Fruit fly (Drosophila melanogaster): Measurements from ENCODE around the gene RpS19b.

Gene RpS19b

dm6 chr3R:23886270-23887095, 46.8 kb downstream of the RpS19b start (continued):
- TF ChIP-seq lola (GFP tag; optimal IDR thresholded peaks at IDR 0.05): peak in 1 of 3 experiments; percentile 96
- peak; percentile 89 for TF ChIP-seq CG4820 (GFP tag; optimal IDR thresholded peaks at IDR 0.05)
- peak; percentile 76 for TF ChIP-seq Usf (GFP tag; optimal IDR thresholded peaks at IDR 0.05)
- no peak for TF ChIP-seq pan (optimal IDR thresholded peaks at IDR 0.05)
- TF ChIP-seq pan (GFP tag; optimal IDR thresholded peaks at IDR 0.05 in 1 of 2, IDR thresholded peaks at IDR 0.05 in 1 of 2): peak in 1 of 2 experiments; percentile 77
- TF ChIP-seq Hr3 (GFP tag; optimal IDR thresholded peaks at IDR 0.05): peak; percentile 83
- peak; percentile 55 for TF ChIP-seq CG8281 (tag; optimal IDR thresholded peaks at IDR 0.05)
- TF ChIP-seq D19B (GFP tag; optimal IDR thresholded peaks at IDR 0.05): no peak
- TF ChIP-seq sens (GFP tag): peak; percentile 99
- TF ChIP-seq Mes4 (GFP tag; optimal IDR thresholded peaks at IDR 0.05): peak; percentile 79
- peak; percentile 74 for TF ChIP-seq CG18764 (GFP tag; optimal IDR thresholded peaks at IDR 0.05)
- peak; percentile 20 for TF ChIP-seq CG13123 (GFP tag; optimal IDR thresholded peaks at IDR 0.05)
- TF ChIP-seq lmd (GFP tag; IDR thresholded peaks at IDR 0.05): peak; percentile 81
- TF ChIP-seq ssp (GFP tag; IDR thresholded peaks at IDR 0.05): peak; percentile 71
- no peak for TF ChIP-seq vnd (GFP tag; IDR thresholded peaks at IDR 0.05; ENCODE audit: partially characterized antibody)
- 0 out of 2 replicates have a peak, but pooled peaks have one; percentile 41 for TF ChIP-seq wdn (GFP tag; IDR thresholded peaks at IDR 0.05)
- no peak; the same call in none of the 2 replicates for TF ChIP-seq H2.0 (GFP tag; IDR thresholded peaks at IDR 0.05)
- TF ChIP-seq CG14014 (GFP tag; IDR thresholded peaks at IDR 0.05): peak; percentile 77
- TF ChIP-seq NC2α (GFP tag; optimal IDR thresholded peaks at IDR 0.05): peak; percentile 50
- TF ChIP-seq CG1647 (GFP tag; optimal IDR thresholded peaks at IDR 0.05): peak; percentile 62
- peak; percentile 86 for TF ChIP-seq Awh (GFP tag; IDR thresholded peaks at IDR 0.05)
- TF ChIP-seq run (tag; optimal IDR thresholded peaks at IDR 0.05): peak; percentile 87
- peak; percentile 76 to 88 for TF ChIP-seq chif (GFP tag; optimal IDR thresholded peaks at IDR 0.05)
- peak; percentile 43 for TF ChIP-seq Dek (tag; optimal IDR thresholded peaks at IDR 0.05)
- peak; percentile 80 for TF ChIP-seq CG3407 (GFP tag; optimal IDR thresholded peaks at IDR 0.05)
- peak; percentile 52 for TF ChIP-seq CG17802 (tag; optimal IDR thresholded peaks at IDR 0.05)
- peak; percentile 60 for TF ChIP-seq kah (GFP tag; optimal IDR thresholded peaks at IDR 0.05)
- no peak for TF ChIP-seq toy (GFP tag; IDR thresholded peaks at IDR 0.05)
- no peak for TF ChIP-seq D (optimal IDR thresholded peaks at IDR 0.05)
- peak; percentile 93 for TF ChIP-seq D (GFP tag; optimal IDR thresholded peaks at IDR 0.05)
- peak; percentile 54 for TF ChIP-seq Jarid2 (GFP tag; optimal IDR thresholded peaks at IDR 0.05)
- peak; percentile 65; the same call in 1 of the 2 replicates for TF ChIP-seq sens-2 (GFP tag; IDR thresholded peaks at IDR 0.05)
- peak; percentile 92 for TF ChIP-seq CG15601 (tag; optimal IDR thresholded peaks at IDR 0.05)
- peak; percentile 80 for TF ChIP-seq salm (tag; optimal IDR thresholded peaks at IDR 0.05)
- TF ChIP-seq CG17829 (tag; optimal IDR thresholded peaks at IDR 0.05): peak; percentile 95
- peak; percentile 75 for TF ChIP-seq fd102C (GFP tag; optimal IDR thresholded peaks at IDR 0.05)
- TF ChIP-seq Drgx (GFP tag; IDR thresholded peaks at IDR 0.05): peak; percentile 88
- TF ChIP-seq lab (GFP tag; optimal IDR thresholded peaks at IDR 0.05): peak; percentile 74
- peak; percentile 56 for TF ChIP-seq jumu (GFP tag; optimal IDR thresholded peaks at IDR 0.05)
- peak; percentile 62 for TF ChIP-seq Dad (GFP tag; optimal IDR thresholded peaks at IDR 0.05)
- peak; percentile 95 for TF ChIP-seq CG8924 (tag; optimal IDR thresholded peaks at IDR 0.05)
- peak; percentile 91 for TF ChIP-seq lbe (GFP tag; optimal IDR thresholded peaks at IDR 0.05)
- TF ChIP-seq Spps (tag; optimal IDR thresholded peaks at IDR 0.05): peak; percentile 91
- peak; percentile 94 for TF ChIP-seq CG12391 (tag; optimal IDR thresholded peaks at IDR 0.05)
- TF ChIP-seq CG11695 (GFP tag; IDR thresholded peaks at IDR 0.05): peak; percentile 84
- TF ChIP-seq MESR4 (GFP tag; optimal IDR thresholded peaks at IDR 0.05): peak; percentile 3
- no peak for TF ChIP-seq ato (GFP tag; IDR thresholded peaks at IDR 0.05; ENCODE audit: partially characterized antibody)
- no peak for TF ChIP-seq bowl (GFP tag; IDR thresholded peaks at IDR 0.05)
- TF ChIP-seq br (optimal IDR thresholded peaks at IDR 0.05): no peak
- TF ChIP-seq nerfin-1 (tag; optimal IDR thresholded peaks at IDR 0.05): peak; percentile 91
